Fruit fly (Drosophila melanogaster) whole organism, embryonic: ENCODE measurements around the gene crq.
A peak's percentile ranks its signal among the peaks of the same experiment; 100 is the strongest.

Experiments
- CG12104 ChIP-seq: fragments of 200-800 bp; sonication (Bioruptor generic); optimal IDR thresholded peaks from 3 replicates; lab custom pipeline; 2016; ENCODE audit warnings: missing biosample characterization, missing genetic modification characterization
- CG12236 ChIP-seq: fragments of 200-800 bp; sonication (Bioruptor generic); optimal IDR thresholded peaks from 2 replicates; lab custom pipeline; 2016; ENCODE audit warnings: missing biosample characterization, missing genetic modification characterization
- CG13287 ChIP-seq: fragments of 200-800 bp; sonication (Bioruptor generic); IDR thresholded peaks from 2 replicates; pipeline ENCODE4 v1.3.6; 2022; ENCODE audit warnings: missing biosample characterization, missing genetic modification characterization; ENCODE audit not compliant: partially characterized antibody
- CG14441 ChIP-seq: fragments of 200-800 bp; sonication (Bioruptor generic); IDR thresholded peaks from 2 replicates; pipeline ENCODE4 v1.3.6; 2022; ENCODE audit warnings: missing biosample characterization, missing genetic modification characterization
- CG31365 ChIP-seq: fragments of 200-800 bp; sonication (Bioruptor generic); optimal IDR thresholded peaks from 2 replicates; lab custom pipeline; 2018; ENCODE audit warnings: missing biosample characterization, mild to moderate bottlenecking, missing genetic modification characterization
- CG32767 ChIP-seq: fragments of 200-800 bp; sonication (Bioruptor generic); IDR thresholded peaks from 2 replicates; pipeline ENCODE4 v1.3.6; 2022; ENCODE audit warnings: missing biosample characterization, missing genetic modification characterization
- CG34376 ChIP-seq: fragments of 200-800 bp; sonication (Bioruptor generic); optimal IDR thresholded peaks from 2 replicates; lab custom pipeline; 2018; ENCODE audit warnings: missing biosample characterization, mild to moderate bottlenecking, missing genetic modification characterization
- CG4730 ChIP-seq: fragments of 200-800 bp; sonication (Bioruptor generic); IDR thresholded peaks from 2 replicates; pipeline ENCODE4 v1.3.6; 2022; ENCODE audit warnings: missing biosample characterization, missing genetic modification characterization
- CG5180 ChIP-seq: fragments of 200-800 bp; sonication (Bioruptor generic); optimal IDR thresholded peaks from 3 replicates; lab custom pipeline; 2017; ENCODE audit warnings: missing biosample characterization, missing genetic modification characterization, mild to moderate bottlenecking, moderate library complexity, missing genetic modification reagents
- CG8924 ChIP-seq: fragments of 200-800 bp; optimal IDR thresholded peaks from 3 replicates; lab custom pipeline; 2019; ENCODE audit warnings: missing biosample characterization, mild to moderate bottlenecking, missing genetic modification characterization, moderate library complexity
- CG9727 ChIP-seq: fragments of 200-800 bp; sonication (Bioruptor generic); optimal IDR thresholded peaks from 3 replicates; lab custom pipeline; 2017; ENCODE audit warnings: missing biosample characterization, mild to moderate bottlenecking, missing genetic modification characterization
- D ChIP-seq, 2 experiments: fragments of 200-800 bp in 1 of 2; fragments of >200 bp in 1 of 2; sonication (Bioruptor generic) in 1 of 2; optimal IDR thresholded peaks; 2 replicates in 1 of 2; 3 replicates in 1 of 2; lab custom pipeline; 2017; ENCODE audit warnings: mild to moderate bottlenecking in 1 of 2, missing biosample characterization in 1 of 2, missing genetic modification characterization in 1 of 2, missing genetic modification reagents in 1 of 2
- Dll ChIP-seq: fragments of 200-800 bp; sonication (Bioruptor generic); IDR thresholded peaks from 4 replicates; pipeline ENCODE4 v1.3.6; 2022; ENCODE audit warnings: missing biosample characterization, missing genetic modification characterization; ENCODE audit not compliant: partially characterized antibody
- Doc2 ChIP-seq: fragments of 200-800 bp; sonication (Bioruptor generic); IDR thresholded peaks from 2 replicates; pipeline ENCODE4 v1.3.6; 2022; ENCODE audit warnings: missing biosample characterization, missing genetic modification characterization
- HLH54F ChIP-seq: fragments of 200-800 bp; sonication (Bioruptor generic); optimal IDR thresholded peaks from 3 replicates; lab custom pipeline; 2016; ENCODE audit warnings: missing biosample characterization, missing genetic modification characterization
- HmgD ChIP-seq: fragments of 200-800 bp; sonication (Bioruptor generic); optimal IDR thresholded peaks from 3 replicates; lab custom pipeline; 2016; ENCODE audit warnings: missing biosample characterization, missing genetic modification characterization
- Hmr ChIP-seq: fragments of 200-800 bp; sonication (Bioruptor generic); optimal IDR thresholded peaks from 3 replicates; lab custom pipeline; 2017; ENCODE audit warnings: mild to moderate bottlenecking, missing biosample characterization, missing genetic modification reagents, missing genetic modification characterization
- Lhr ChIP-seq: fragments of 200-800 bp; sonication (Bioruptor generic); optimal IDR thresholded peaks from 3 replicates; lab custom pipeline; 2017; ENCODE audit warnings: mild to moderate bottlenecking, missing biosample characterization, missing genetic modification reagents, missing genetic modification characterization
- MESR4 ChIP-seq: fragments of 200-800 bp; sonication (Bioruptor generic); optimal IDR thresholded peaks from 2 replicates; lab custom pipeline; 2018; ENCODE audit warnings: missing biosample characterization, mild to moderate bottlenecking, missing genetic modification characterization, moderate library complexity
- Nf-YC ChIP-seq: fragments of 200-800 bp; optimal IDR thresholded peaks from 3 replicates; lab custom pipeline; 2019; ENCODE audit warnings: missing biosample characterization, mild to moderate bottlenecking, missing genetic modification characterization, moderate library complexity
- Sox100B ChIP-seq: fragments of 200-800 bp; sonication (Bioruptor generic); optimal IDR thresholded peaks from 3 replicates; lab custom pipeline; 2018; ENCODE audit warnings: missing biosample characterization, mild to moderate bottlenecking, missing genetic modification characterization
- Sry-δ ChIP-seq: fragments of 200-800 bp; sonication (Bioruptor generic); optimal IDR thresholded peaks from 2 replicates; lab custom pipeline; 2016; ENCODE audit warnings: missing biosample characterization, missing genetic modification characterization
- TFAM ChIP-seq: fragments of 200-800 bp; sonication (Bioruptor generic); optimal IDR thresholded peaks from 2 replicates; lab custom pipeline; 2017; ENCODE audit warnings: missing biosample characterization, missing genetic modification characterization, inconsistent platforms
- Xrp1 ChIP-seq: fragments of 200-800 bp; sonication (Bioruptor generic); IDR thresholded peaks from 2 replicates; pipeline ENCODE4 v1.3.6; 2022; ENCODE audit warnings: missing biosample characterization, missing genetic modification characterization
- chn ChIP-seq: fragments of 200-800 bp; sonication (Bioruptor generic); optimal IDR thresholded peaks from 2 replicates; lab custom pipeline; 2016; ENCODE audit warnings: missing biosample characterization, missing genetic modification characterization
- crol ChIP-seq: fragments of 200-800 bp; sonication (Bioruptor generic); IDR thresholded peaks from 2 replicates; pipeline ENCODE4 v1.3.6; 2022; ENCODE audit warnings: missing biosample characterization, missing genetic modification characterization
- dati ChIP-seq: fragments of 200-800 bp; sonication (Bioruptor generic); IDR thresholded peaks from 2 replicates; pipeline ENCODE4 v1.3.6; 2022; ENCODE audit warnings: missing biosample characterization, missing genetic modification characterization
- ems ChIP-seq: fragments of 200-800 bp; sonication (Bioruptor generic); optimal IDR thresholded peaks from 3 replicates; lab custom pipeline; 2016; ENCODE audit warnings: missing biosample characterization, missing genetic modification characterization
- fru ChIP-seq: fragments of >200 bp; optimal IDR thresholded peaks from 2 replicates; lab custom pipeline; 2017
- hth ChIP-seq: fragments of >200 bp; optimal IDR thresholded peaks from 2 replicates; lab custom pipeline; 2017; ENCODE audit warnings: inconsistent platforms
- kah ChIP-seq: fragments of 200-800 bp; sonication (Bioruptor generic); optimal IDR thresholded peaks from 2 replicates; lab custom pipeline; 2018; ENCODE audit warnings: missing biosample characterization, mild to moderate bottlenecking, missing genetic modification characterization
- lab ChIP-seq: fragments of 200-800 bp; sonication (Bioruptor generic); optimal IDR thresholded peaks from 3 replicates; lab custom pipeline; 2017; ENCODE audit warnings: missing biosample characterization, missing genetic modification characterization, mild to moderate bottlenecking, moderate library complexity, missing genetic modification reagents
- lov ChIP-seq, 2 experiments: fragments of 200-800 bp in 1 of 2; fragments of >200 bp in 1 of 2; sonication (Bioruptor generic) in 1 of 2; IDR thresholded peaks in 1 of 2; optimal IDR thresholded peaks in 1 of 2; 2 replicates in 1 of 2; 3 replicates in 1 of 2; pipeline versions ENCODE4 v1.3.6 to Lab custom; 2017 to 2022; ENCODE audit warnings: missing biosample characterization in 1 of 2, missing genetic modification characterization in 1 of 2
- pfk ChIP-seq: fragments of 200-800 bp; sonication (Bioruptor generic); optimal IDR thresholded peaks from 2 replicates; lab custom pipeline; 2018; ENCODE audit warnings: missing biosample characterization, mild to moderate bottlenecking, missing genetic modification characterization, moderate library complexity
- phol ChIP-seq: fragments of 200-800 bp; sonication (Bioruptor generic); optimal IDR thresholded peaks from 3 replicates; lab custom pipeline; 2018; ENCODE audit warnings: missing biosample characterization, mild to moderate bottlenecking, missing genetic modification characterization, moderate library complexity
- psq ChIP-seq: fragments of 200-800 bp; sonication (Bioruptor generic); optimal IDR thresholded peaks from 2 replicates; lab custom pipeline; 2017; ENCODE audit warnings: missing biosample characterization, missing genetic modification characterization
- schlank ChIP-seq: fragments of 200-800 bp; sonication (Bioruptor generic); optimal IDR thresholded peaks from 2 replicates; lab custom pipeline; 2018; ENCODE audit warnings: missing biosample characterization, mild to moderate bottlenecking, missing genetic modification characterization
- sd ChIP-seq: fragments of 200-800 bp; sonication (Bioruptor generic); optimal IDR thresholded peaks from 3 replicates; lab custom pipeline; 2018; ENCODE audit warnings: missing biosample characterization, mild to moderate bottlenecking, missing genetic modification characterization, moderate library complexity
- slou ChIP-seq: fragments of 200-800 bp; sonication (Bioruptor generic); optimal IDR thresholded peaks from 3 replicates; lab custom pipeline; 2016; ENCODE audit warnings: missing biosample characterization, missing genetic modification characterization
- sr ChIP-seq: fragments of 200-800 bp; sonication (Bioruptor generic); IDR thresholded peaks from 3 replicates; pipeline ENCODE4 v1.3.6; 2022; ENCODE audit warnings: missing biosample characterization, missing genetic modification characterization
- stc ChIP-seq: fragments of 200-800 bp; sonication (Bioruptor generic); IDR thresholded peaks from 2 replicates; pipeline ENCODE4 v1.3.6; 2022; ENCODE audit warnings: missing biosample characterization, missing genetic modification characterization
- stwl ChIP-seq: fragments of 200-800 bp; sonication (Bioruptor generic); optimal IDR thresholded peaks from 3 replicates; lab custom pipeline; 2018; ENCODE audit warnings: missing biosample characterization, mild to moderate bottlenecking, missing genetic modification characterization, moderate library complexity
- ttk ChIP-seq: fragments of 200-800 bp; sonication (Bioruptor generic); IDR thresholded peaks from 2 replicates; pipeline ENCODE4 v2.1.2; 2022; ENCODE audit warnings: missing biosample characterization, missing genetic modification characterization
- twi ChIP-seq: fragments of 200-800 bp; optimal IDR thresholded peaks from 2 replicates; lab custom pipeline; 2019; ENCODE audit warnings: missing biosample characterization, mild to moderate bottlenecking, missing genetic modification characterization, moderate library complexity
- unc-4 ChIP-seq: fragments of 200-800 bp; sonication (Bioruptor generic); IDR thresholded peaks from 2 replicates; pipeline ENCODE4 v1.3.6; 2022; ENCODE audit warnings: missing biosample characterization, missing genetic modification characterization; ENCODE audit not compliant: partially characterized antibody
- vnd ChIP-seq: fragments of 200-800 bp; sonication (Bioruptor generic); IDR thresholded peaks from 3 replicates; pipeline ENCODE4 v1.3.6; 2022; ENCODE audit warnings: missing biosample characterization, missing genetic modification characterization; ENCODE audit not compliant: partially characterized antibody
- zen ChIP-seq: fragments of 200-800 bp; sonication (Bioruptor generic); optimal IDR thresholded peaks from 3 replicates; lab custom pipeline; 2018; ENCODE audit warnings: missing biosample characterization, mild to moderate bottlenecking, missing genetic modification characterization, moderate library complexity

Gene crq

DNA sequence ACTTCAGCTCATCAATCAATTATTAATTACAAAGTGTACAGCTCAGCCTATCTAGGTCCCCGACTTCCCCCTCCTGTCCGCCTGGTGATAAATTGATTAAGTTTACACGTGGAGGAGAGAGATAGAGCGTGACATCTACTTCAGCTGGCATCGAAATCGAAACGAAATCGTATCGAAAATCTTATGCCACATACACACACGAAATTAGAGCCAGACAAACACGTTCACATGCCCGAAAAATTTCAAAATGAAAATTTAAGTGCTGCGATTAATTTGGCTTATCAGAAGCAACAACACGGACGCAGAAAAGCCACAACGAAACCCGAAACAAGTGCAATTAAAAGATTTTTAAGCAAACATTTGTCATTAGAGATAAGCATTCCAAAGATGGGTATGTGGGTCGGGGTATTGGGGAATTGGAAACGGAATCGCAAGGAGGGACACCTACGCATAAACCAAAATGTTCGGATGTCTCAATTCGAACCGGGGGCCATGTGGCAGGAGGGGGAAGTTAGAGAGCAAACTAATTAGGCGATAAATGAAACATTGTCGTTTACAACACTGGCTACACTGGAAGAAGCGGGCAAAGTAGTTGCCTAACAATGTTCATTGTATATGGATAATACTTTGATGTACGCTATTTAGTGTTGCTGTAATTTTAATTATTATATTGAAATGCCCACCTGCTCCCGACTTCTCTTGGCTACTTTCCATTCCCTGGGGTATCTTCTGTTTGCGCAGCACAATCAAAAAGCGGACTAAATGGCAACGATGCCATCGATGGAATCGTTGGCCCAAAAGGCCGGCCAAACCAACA lies 45.0 kb upstream of the crq start (continued):
- TF ChIP-seq kah (GFP tag; lab: Kevin White, UChicago) (no peak), CG8924 (tag; lab: Kevin White, UChicago) (no peak), CG9727 (GFP tag; lab: Kevin White, UChicago) (no peak), CG31365 (tag; lab: Kevin White, UChicago) (no peak), CG4730 (GFP tag; lab: Robert Waterston, UW) (no peak), Dll (GFP tag; lab: Robert Waterston, UW) (no peak), TFAM (GFP tag; lab: Kevin White, UChicago) (no peak), twi (no peak), schlank (tag; lab: Kevin White, UChicago) (no peak), dati (GFP tag; lab: Robert Waterston, UW) (no peak), Hmr (GFP tag; lab: Kevin White, UChicago) (no peak), Nf-YC (no peak), CG34376 (GFP tag; lab: Kevin White, UChicago) (no peak), CG32767 (GFP tag; lab: Robert Waterston, UW) (no peak), ttk (GFP tag; lab: Robert Waterston, UW) (no peak; the same call in 1 of the 2 replicates), sd (tag; lab: Kevin White, UChicago) (peak; percentile 48), slou (GFP tag; lab: Kevin White, UChicago) (no peak), CG12236 (no peak), CG5180 (GFP tag; lab: Kevin White, UChicago) (no peak), HmgD (GFP tag; lab: Kevin White, UChicago) (no peak), Lhr (GFP tag; lab: Kevin White, UChicago) (no peak)

DNA sequence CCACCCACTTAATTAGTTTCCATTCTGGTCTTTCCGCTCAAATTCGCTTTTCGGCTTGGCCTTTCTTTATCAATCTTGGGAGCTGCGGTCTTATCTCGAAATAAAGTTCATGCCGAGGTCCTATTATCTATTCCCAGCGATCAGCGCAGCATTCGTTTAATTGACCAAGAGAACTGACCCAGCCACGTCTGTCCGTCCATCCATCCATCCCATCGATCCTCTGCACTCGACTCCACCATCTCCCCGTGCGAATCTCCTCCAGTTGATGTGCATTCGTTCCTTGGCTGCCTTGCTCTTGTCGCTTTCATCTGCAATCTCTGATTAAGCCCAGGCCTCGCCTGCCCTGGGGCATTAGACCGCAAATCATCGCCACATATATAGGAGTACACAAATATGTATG lies 44.0 kb upstream of the crq start:
- TF ChIP-seq dati (GFP tag; lab: Robert Waterston, UW) (no peak), fru (no peak), phol (tag; lab: Kevin White, UChicago) (no peak), hth (lab: Kevin White, UChicago) (no peak), ems (no peak), CG13287 (GFP tag; lab: Robert Waterston, UW) (no peak), Sox100B (GFP tag; lab: Kevin White, UChicago) (no peak), slou (GFP tag; lab: Kevin White, UChicago) (no peak), MESR4 (GFP tag; lab: Kevin White, UChicago) (no peak), zen (tag; lab: Kevin White, UChicago) (no peak), D (optimal IDR thresholded peaks at IDR 0.05; lab: Kevin White, UChicago) (no peak), D (GFP tag; optimal IDR thresholded peaks at IDR 0.05; lab: Kevin White, UChicago) (no peak), lov (optimal IDR thresholded peaks at IDR 0.05; lab: Kevin White, UChicago) (no peak), lov (GFP tag; IDR thresholded peaks at IDR 0.05; lab: Robert Waterston, UW) (no peak), psq (no peak), HLH54F (GFP tag; lab: Kevin White, UChicago) (no peak), sr (no peak), CG14441 (GFP tag; lab: Robert Waterston, UW) (no peak), Doc2 (GFP tag; lab: Robert Waterston, UW) (no peak)
- TF ChIP-seq, all 482 proteins: peak for 0

DNA sequence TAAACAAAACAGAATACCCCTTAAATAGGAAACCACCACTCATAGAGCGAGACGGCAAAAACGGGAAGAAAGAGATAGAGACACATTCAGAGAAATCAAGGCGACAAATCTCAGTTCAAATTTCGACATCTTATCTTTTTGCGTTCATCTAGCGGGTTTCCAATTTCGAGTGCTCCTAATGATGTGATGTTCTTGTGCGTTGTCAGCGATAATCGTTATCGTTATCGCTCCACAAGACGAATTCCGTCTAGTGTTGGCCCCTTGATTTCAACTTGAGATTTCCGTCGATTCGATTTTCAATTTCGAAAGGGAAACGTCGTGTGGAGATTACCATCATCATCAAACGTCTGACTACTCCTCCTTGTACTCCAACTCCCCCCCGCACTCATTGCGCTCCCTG lies 43.6 kb upstream of the crq start:
- TF ChIP-seq lab (GFP tag; lab: Kevin White, UChicago) (no peak), Xrp1 (GFP tag; lab: Robert Waterston, UW) (no peak), pfk (GFP tag; lab: Kevin White, UChicago) (no peak), Sry-δ (GFP tag; lab: Kevin White, UChicago) (no peak), vnd (GFP tag; lab: Robert Waterston, UW) (peak; percentile 51; the same call in 1 of the 3 replicates), crol (GFP tag; lab: Robert Waterston, UW) (peak; percentile 52; the same call in 1 of the 2 replicates), Nf-YC (no peak), CG12104 (GFP tag; lab: Kevin White, UChicago) (no peak), stwl (tag; lab: Kevin White, UChicago) (peak; percentile 50), chn (GFP tag; lab: Kevin White, UChicago) (no peak), unc-4 (no peak), stc (GFP tag; lab: Robert Waterston, UW) (no peak)
